Worm (Caenorhabditis elegans) whole organism, early embryonic: ENCODE data around the gene rsp-1.

Source experiments
- B0310.2 ChIP-seq: sonication (generic microtip); optimal IDR thresholded peaks from 2 replicates; lab custom pipeline; 2016; ENCODE audit warnings: mild to moderate bottlenecking, missing genetic modification characterization, missing compliant biosample characterization
- F13C5.2 ChIP-seq: sonication (generic microtip); optimal IDR thresholded peaks from 2 replicates; lab custom pipeline; 2017; ENCODE audit warnings: mild to moderate bottlenecking, missing genetic modification characterization, inconsistent platforms, missing compliant biosample characterization
- aly-1 ChIP-seq: sonication (generic microtip); optimal IDR thresholded peaks from 2 replicates; lab custom pipeline; 2016; ENCODE audit warnings: missing genetic modification characterization, missing compliant biosample characterization
- ama-1 ChIP-seq: fragments of 150-350 bp; optimal IDR thresholded peaks from 2 replicates; lab custom pipeline; 2014
- ceh-13 ChIP-seq: fragments of 200-800 bp; sonication (Bioruptor generic); optimal IDR thresholded peaks from 2 replicates; lab custom pipeline; 2018; ENCODE audit warnings: mild to moderate bottlenecking, missing genetic modification characterization, missing compliant biosample characterization
- ceh-36 ChIP-seq: sonication (generic microtip); optimal IDR thresholded peaks from 2 replicates; lab custom pipeline; 2016; ENCODE audit warnings: missing genetic modification characterization, inconsistent platforms, missing compliant biosample characterization
- ets-7 ChIP-seq: sonication (generic microtip); optimal IDR thresholded peaks from 2 replicates; lab custom pipeline; 2016; ENCODE audit warnings: missing genotype, missing genetic modification characterization, missing compliant biosample characterization
- flt-1 ChIP-seq: fragments of 200-800 bp; sonication (Bioruptor generic); IDR thresholded peaks from 2 replicates; pipeline ENCODE4 v1.3.6; 2022; ENCODE audit warnings: missing genetic modification characterization, missing compliant biosample characterization
- hmbx-1 ChIP-seq: sonication (generic microtip); optimal IDR thresholded peaks from 2 replicates; lab custom pipeline; 2016; ENCODE audit warnings: mild to moderate bottlenecking, missing genetic modification characterization, missing compliant biosample characterization
- hmg-4 ChIP-seq: fragments of 200-800 bp; sonication (Bioruptor generic); optimal IDR thresholded peaks from 2 replicates; lab custom pipeline; 2018; ENCODE audit warnings: mild to moderate bottlenecking, missing genetic modification characterization, missing compliant biosample characterization
- hnd-1 ChIP-seq: sonication (generic microtip); optimal IDR thresholded peaks from 2 replicates; lab custom pipeline; 2016; ENCODE audit warnings: missing genetic modification characterization, missing compliant biosample characterization
- pes-1 ChIP-seq: fragments of 200-800 bp; sonication (Bioruptor generic); IDR thresholded peaks from 2 replicates; pipeline ENCODE4 v1.3.6; 2022; ENCODE audit warnings: missing genetic modification reagents, missing genetic modification characterization, missing compliant biosample characterization
- scrt-1 ChIP-seq: fragments of 200-800 bp; sonication (Bioruptor generic); IDR thresholded peaks from 2 replicates; pipeline ENCODE4 v1.3.6; 2022; ENCODE audit warnings: missing genetic modification characterization, missing compliant biosample characterization
- sea-1 ChIP-seq: fragments of 200-800 bp; sonication (Bioruptor generic); conservative IDR thresholded peaks from 2 replicates; pipeline ENCODE4 v1.3.6; 2022; ENCODE audit warnings: missing genetic modification characterization, missing compliant biosample characterization
- tbx-11 ChIP-seq: fragments of 200-800 bp; sonication (Bioruptor generic); IDR thresholded peaks from 2 replicates; pipeline ENCODE4 v1.3.6; 2022; ENCODE audit warnings: missing genetic modification characterization, missing compliant biosample characterization
- tbx-37 ChIP-seq: fragments of 200-800 bp; sonication (Bioruptor generic); conservative IDR thresholded peaks from 2 replicates; pipeline ENCODE4 v1.3.6; 2022; ENCODE audit warnings: missing genetic modification reagents, missing genetic modification characterization, missing compliant biosample characterization
- tra-4 ChIP-seq: sonication (generic microtip); optimal IDR thresholded peaks from 2 replicates; lab custom pipeline; 2017; ENCODE audit warnings: missing genetic modification characterization, missing compliant biosample characterization

The rsp-1 gene

ce11 chrII:11455140-11455539 lies 2.0 kb downstream of the rsp-1 start:
- TF ChIP-seq ceh-36 (tag; lab: Kevin White, UChicago), result no peak
- no peak for TF ChIP-seq tbx-37 (GFP tag; lab: Robert Waterston, UW)
- no peak for TF ChIP-seq scrt-1 (GFP tag; lab: Robert Waterston, UW)
- TF ChIP-seq ama-1 (lab: Kevin White, UChicago), result no peak
- no peak for TF ChIP-seq hnd-1

ce11 chrII:11455715-11456114 lies 2.6 kb downstream of the rsp-1 start:
- TF ChIP-seq B0310.2 (tag; lab: Kevin White, UChicago), result no peak
- no peak for TF ChIP-seq tra-4 (tag; lab: Kevin White, UChicago)
- no peak for TF ChIP-seq hmbx-1 (tag; lab: Kevin White, UChicago)
- no peak for TF ChIP-seq hnd-1
- no peak for TF ChIP-seq flt-1 (GFP tag; lab: Robert Waterston, UW)

ce11 chrII:11459883-11460282 lies 6.7 kb downstream of the rsp-1 start:
- no peak for TF ChIP-seq flt-1 (GFP tag; lab: Robert Waterston, UW)
- no peak for TF ChIP-seq tbx-11
- TF ChIP-seq F13C5.2, result no peak
- no peak for TF ChIP-seq sea-1 (GFP tag; lab: Robert Waterston, UW)
- no peak for TF ChIP-seq hmg-4 (GFP tag; lab: Kevin White, UChicago)
- TF ChIP-seq hnd-1, result no peak
- no peak for TF ChIP-seq hmbx-1 (tag; lab: Kevin White, UChicago)
- no peak for TF ChIP-seq tra-4 (tag; lab: Kevin White, UChicago)
- no peak for TF ChIP-seq ets-7 (tag; lab: Kevin White, UChicago)
- TF ChIP-seq tbx-37 (GFP tag; lab: Robert Waterston, UW), result no peak
- TF ChIP-seq ama-1 (lab: Kevin White, UChicago), result no peak
- no peak for TF ChIP-seq ceh-36 (tag; lab: Kevin White, UChicago)
- no peak for TF ChIP-seq ceh-13
- TF ChIP-seq scrt-1 (GFP tag; lab: Robert Waterston, UW), result no peak

- no peak for TF ChIP-seq ets-7 (tag; lab: Kevin White, UChicago)
- no peak for TF ChIP-seq ceh-36 (tag; lab: Kevin White, UChicago)
- no peak for TF ChIP-seq hmg-4 (GFP tag; lab: Kevin White, UChicago)
- TF ChIP-seq tra-4 (tag; lab: Kevin White, UChicago), result no peak
- no peak for TF ChIP-seq hmbx-1 (tag; lab: Kevin White, UChicago)
- TF ChIP-seq scrt-1 (GFP tag; lab: Robert Waterston, UW), result no peak
- no peak for TF ChIP-seq ceh-13
- TF ChIP-seq flt-1 (GFP tag; lab: Robert Waterston, UW), result no peak
- TF ChIP-seq sea-1 (GFP tag; lab: Robert Waterston, UW), result no peak
- TF ChIP-seq aly-1 (tag; lab: Kevin White, UChicago), result no peak
- no peak for TF ChIP-seq hnd-1
- TF ChIP-seq tbx-11, result no peak
These were observed 10.7 kb downstream of the rsp-1 start for ce11 chrII:11463899-11464298.

ce11 chrII:11464427-11464944 lies 11.3 kb downstream of the rsp-1 start, which contains the start of the genes aars-1 and rga-1:
aars-1 (minus strand) TSS chrII:11464497.
rga-1 (plus strand) TSS chrII:11464894.
- peak; percentile 27 for TF ChIP-seq F13C5.2
- TF ChIP-seq flt-1 (GFP tag; lab: Robert Waterston, UW), result no peak
- TF ChIP-seq ets-7 (tag; lab: Kevin White, UChicago), result peak; percentile 61

- TF ChIP-seq ceh-36 (tag; lab: Kevin White, UChicago), result no peak
- TF ChIP-seq tbx-37 (GFP tag; lab: Robert Waterston, UW), result no peak
- TF ChIP-seq hmbx-1 (tag; lab: Kevin White, UChicago), result no peak
- no peak for TF ChIP-seq aly-1 (tag; lab: Kevin White, UChicago)
These were observed 14.4 kb downstream of the rsp-1 start, which contains the start of gene klp-17 for ce11 chrII:11467541-11467940. klp-17 (minus strand) TSS chrII:11467641.

- TF ChIP-seq flt-1 (GFP tag; lab: Robert Waterston, UW), result no peak
- no peak for TF ChIP-seq ceh-36 (tag; lab: Kevin White, UChicago)
- TF ChIP-seq pes-1 (GFP tag; lab: Robert Waterston, UW), result no peak
- TF ChIP-seq hmbx-1 (tag; lab: Kevin White, UChicago), result no peak
- TF ChIP-seq scrt-1 (GFP tag; lab: Robert Waterston, UW), result no peak
- TF ChIP-seq hmg-4 (GFP tag; lab: Kevin White, UChicago), result no peak
- no peak for TF ChIP-seq ceh-13
- no peak for TF ChIP-seq tra-4 (tag; lab: Kevin White, UChicago)
These were observed 16.5 kb downstream of the rsp-1 start, which contains the start of gene cisd-1 for ce11 chrII:11469574-11470108. cisd-1 (minus strand) TSS chrII:11469624.

ce11 chrII:11471916-11472315 lies 18.8 kb downstream of the rsp-1 start, which contains the start of gene mfn-1:
mfn-1 (minus strand) TSS chrII:11472016.
- TF ChIP-seq tbx-11 (no peak), hmbx-1 (tag; lab: Kevin White, UChicago) (no peak), scrt-1 (GFP tag; lab: Robert Waterston, UW) (no peak), ceh-36 (tag; lab: Kevin White, UChicago) (no peak), flt-1 (GFP tag; lab: Robert Waterston, UW) (no peak)
